Fruit fly (Drosophila melanogaster) whole organism, adult: ENCODE measurements around the gene CG16727.

ENCODE experiments used
- CG11617 ChIP-seq: fragments of 200-800 bp; sonication (Bioruptor generic); optimal IDR thresholded peaks from 2 replicates; lab custom pipeline; 2017; ENCODE audit warnings: mild to moderate bottlenecking, missing biosample characterization, missing genetic modification reagents, missing genetic modification characterization
- CG12768 ChIP-seq: fragments of 200-800 bp; sonication (Bioruptor generic); optimal IDR thresholded peaks from 2 replicates; lab custom pipeline; 2017; ENCODE audit warnings: missing biosample characterization, missing genetic modification characterization, mild to moderate bottlenecking, moderate library complexity, missing genetic modification reagents
- CG14711 ChIP-seq: fragments of 200-800 bp; sonication (Bioruptor generic); optimal IDR thresholded peaks from 2 replicates; lab custom pipeline; 2018; ENCODE audit warnings: missing biosample characterization, mild to moderate bottlenecking, missing genetic modification characterization, moderate library complexity
- CG1620 ChIP-seq: fragments of 200-800 bp; sonication (Bioruptor generic); optimal IDR thresholded peaks from 2 replicates; lab custom pipeline; 2016; ENCODE audit warnings: missing biosample characterization, missing genetic modification characterization
- CG33017 ChIP-seq: fragments of 200-800 bp; sonication (Bioruptor generic); optimal IDR thresholded peaks from 2 replicates; lab custom pipeline; 2018; ENCODE audit warnings: missing biosample characterization, mild to moderate bottlenecking, missing genetic modification characterization, moderate library complexity
- CG5204 ChIP-seq: fragments of 200-800 bp; sonication (Bioruptor generic); optimal IDR thresholded peaks from 2 replicates; lab custom pipeline; 2016; ENCODE audit warnings: missing biosample characterization, missing genetic modification characterization
- CG7045 ChIP-seq: fragments of 200-800 bp; sonication (Bioruptor generic); optimal IDR thresholded peaks from 2 replicates; lab custom pipeline; 2017; ENCODE audit warnings: missing biosample characterization, mild to moderate bottlenecking, missing genetic modification characterization
- CG7101 ChIP-seq: fragments of 200-800 bp; sonication (Bioruptor generic); optimal IDR thresholded peaks from 2 replicates; lab custom pipeline; 2018; ENCODE audit warnings: missing biosample characterization, mild to moderate bottlenecking, missing genetic modification characterization, moderate library complexity
- Clk ChIP-seq: fragments of 200-800 bp; sonication (Bioruptor generic); optimal IDR thresholded peaks from 2 replicates; lab custom pipeline; 2017; ENCODE audit warnings: missing biosample characterization, missing genetic modification characterization
- Crg-1 ChIP-seq: fragments of 200-800 bp; sonication (Bioruptor generic); optimal IDR thresholded peaks from 2 replicates; lab custom pipeline; 2016; ENCODE audit warnings: missing biosample characterization, missing genetic modification characterization
- Hr96 ChIP-seq: fragments of 200-800 bp; sonication (Bioruptor generic); optimal IDR thresholded peaks from 2 replicates; lab custom pipeline; 2016; ENCODE audit warnings: missing biosample characterization, missing genetic modification characterization
- Mnt ChIP-seq: fragments of 200-800 bp; sonication (Bioruptor generic); optimal IDR thresholded peaks from 2 replicates; lab custom pipeline; 2016; ENCODE audit warnings: missing biosample characterization, mild to moderate bottlenecking, missing genetic modification characterization
- bab1 ChIP-seq: fragments of 200-800 bp; sonication (Bioruptor generic); optimal IDR thresholded peaks from 3 replicates; lab custom pipeline; 2019; ENCODE audit warnings: missing biosample characterization, mild to moderate bottlenecking, missing genetic modification characterization, moderate library complexity
- cic ChIP-seq: fragments of 200-800 bp; sonication (Bioruptor generic); optimal IDR thresholded peaks from 2 replicates; lab custom pipeline; 2017; ENCODE audit warnings: missing biosample characterization, mild to moderate bottlenecking, missing genetic modification characterization, moderate library complexity
- cnc ChIP-seq, 2 experiments: fragments of >200 bp; optimal IDR thresholded peaks; 2 replicates each; lab custom pipeline; 2017
- kay ChIP-seq: fragments of 200-800 bp; sonication (Bioruptor generic); peaks from one replicate; lab custom pipeline; 2016; ENCODE audit warnings: missing biosample characterization, missing genetic modification characterization, borderline replicate concordance
- ovo ChIP-seq: fragments of 200-800 bp; sonication (Bioruptor generic); optimal IDR thresholded peaks from 2 replicates; lab custom pipeline; 2016; ENCODE audit warnings: missing biosample characterization, missing genetic modification characterization
- pad ChIP-seq: fragments of 200-800 bp; sonication (Bioruptor generic); optimal IDR thresholded peaks from 3 replicates; lab custom pipeline; 2017; ENCODE audit warnings: missing biosample characterization, missing genetic modification characterization, mild to moderate bottlenecking, moderate library complexity, missing genetic modification reagents
- tj ChIP-seq: fragments of 200-800 bp; sonication (Bioruptor generic); optimal IDR thresholded peaks from 3 replicates; lab custom pipeline; 2017; ENCODE audit warnings: missing biosample characterization, mild to moderate bottlenecking, missing genetic modification characterization, moderate library complexity
- toe ChIP-seq: fragments of 200-800 bp; sonication (Bioruptor generic); optimal IDR thresholded peaks from 2 replicates; lab custom pipeline; 2016; ENCODE audit warnings: missing biosample characterization, missing genetic modification characterization

CG16727 gene

dm6 chr3R:19657235-19657634 lies 44.1 kb downstream of the CG16727 start:
- TF ChIP-seq tj (GFP tag; lab: Kevin White, UChicago) (no peak), CG12768 (no peak), Mnt (GFP tag; lab: Kevin White, UChicago) (no peak), CG14711 (tag; lab: Kevin White, UChicago) (no peak), CG7101 (tag; lab: Kevin White, UChicago) (no peak), CG11617 (GFP tag; lab: Kevin White, UChicago) (no peak), Clk (GFP tag; lab: Kevin White, UChicago) (no peak), cic (no peak), kay (GFP tag; lab: Kevin White, UChicago) (no peak), CG5204 (GFP tag; lab: Kevin White, UChicago) (no peak)

- TF ChIP-seq tj (GFP tag; lab: Kevin White, UChicago) (no peak), cnc (optimal IDR thresholded peaks at IDR 0.05; lab: Kevin White, UChicago) (no peak), cic (no peak), CG7045 (GFP tag; lab: Kevin White, UChicago) (no peak), CG14711 (tag; lab: Kevin White, UChicago) (no peak), Mnt (GFP tag; lab: Kevin White, UChicago) (no peak), bab1 (GFP tag; lab: Kevin White, UChicago) (no peak), Hr96 (GFP tag; lab: Kevin White, UChicago) (no peak), pad (GFP tag; lab: Kevin White, UChicago) (no peak), CG33017 (tag; lab: Kevin White, UChicago) (no peak), ovo (GFP tag; lab: Kevin White, UChicago) (no peak), CG7101 (tag; lab: Kevin White, UChicago) (no peak), CG12768 (no peak), Crg-1 (GFP tag; lab: Kevin White, UChicago) (no peak), CG5204 (GFP tag; lab: Kevin White, UChicago) (no peak), kay (GFP tag; lab: Kevin White, UChicago) (no peak), Clk (GFP tag; lab: Kevin White, UChicago) (no peak), CG1620 (GFP tag; lab: Kevin White, UChicago) (no peak), CG11617 (GFP tag; lab: Kevin White, UChicago) (no peak), toe (no peak)
Observed at dm6 chr3R:19657766-19658165, 44.6 kb downstream of the CG16727 start, which contains the start of gene CG6184. Gene CG6184 (minus strand): TSS chr3R:19657866.

- TF ChIP-seq CG12768 (no peak), bab1 (GFP tag; lab: Kevin White, UChicago) (no peak), CG1620 (GFP tag; lab: Kevin White, UChicago) (no peak), Mnt (GFP tag; lab: Kevin White, UChicago) (no peak)
Observed at dm6 chr3R:19659448-19659847, 46.3 kb downstream of the CG16727 start, which contains the start of gene ort. Gene ort (plus strand): TSS chr3R:19659748.

- TF ChIP-seq CG33017 (tag; lab: Kevin White, UChicago) = no peak
Observed at dm6 chr3R:19664713-19665112, 51.5 kb downstream of the CG16727 start, which contains the start of gene CG7432. Gene CG7432 (plus strand): TSS chr3R:19665007.
